1 fruit fly cellular context compared by ENCODE assay signal in the genomic region with DNA sequence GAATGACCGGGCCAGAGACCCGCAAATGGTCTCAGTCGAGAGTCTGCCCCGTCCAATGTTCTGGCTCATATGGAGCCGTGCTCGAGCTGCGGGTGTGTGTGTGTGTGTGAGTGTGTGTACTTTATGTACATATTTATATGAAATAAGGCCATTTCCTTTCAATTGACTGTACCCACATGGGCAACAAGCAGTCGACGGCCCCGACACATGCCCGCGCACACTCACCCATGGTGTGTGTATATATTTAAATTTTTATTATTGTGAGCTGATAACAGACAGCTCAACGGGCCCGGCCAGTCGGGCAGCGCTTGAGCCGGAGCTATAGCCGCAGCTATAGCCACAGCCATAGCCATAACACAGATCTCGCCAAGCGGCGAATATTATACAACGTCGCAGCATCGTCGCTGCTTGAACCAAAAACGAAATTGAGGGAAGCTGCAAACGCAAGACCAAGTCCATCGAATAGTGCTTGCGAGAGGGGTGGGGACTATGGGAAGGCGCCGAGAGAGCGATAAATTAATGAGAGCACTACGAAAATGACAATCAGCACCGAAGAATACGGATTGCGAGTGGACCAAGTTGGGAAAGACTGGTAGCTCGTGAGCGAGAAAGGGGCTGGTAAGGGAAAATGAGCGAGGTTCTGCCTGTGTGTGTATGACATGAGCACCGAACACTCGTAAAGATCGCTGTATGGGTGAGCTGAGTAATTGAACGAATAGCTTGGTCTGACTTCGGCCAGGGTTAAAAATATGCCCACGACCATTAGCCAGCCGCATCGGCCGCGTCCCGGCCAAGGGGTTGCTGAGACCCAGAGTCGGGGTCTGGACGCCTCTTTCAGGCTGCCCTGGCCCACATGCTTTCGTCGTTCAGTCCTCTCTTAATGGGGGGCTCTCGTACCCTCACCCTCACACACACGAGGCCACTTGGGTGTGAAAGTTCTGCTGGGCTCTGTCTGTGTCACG.
TF ChIP-seq lines count a peak whose summit lies in the region.

No protein-coding gene starts in this region.

TF ChIP-seq in whole organism, embryonic, 481 proteins besides CTCF, POLR2A, EP300 and RAD21 (continued from another document):
- TF ChIP-seq CG11085 (GFP tag; IDR thresholded peaks at IDR 0.05; lab: Robert Waterston, UW) (no peak), chn (GFP tag; optimal IDR thresholded peaks at IDR 0.05; lab: Kevin White, UChicago) (peak; percentile 6), tx (GFP tag; optimal IDR thresholded peaks at IDR 0.05; lab: Kevin White, UChicago) (no peak), CG13287 (GFP tag; IDR thresholded peaks at IDR 0.05; lab: Robert Waterston, UW; ENCODE audit: partially characterized antibody) (no peak), CG14965 (GFP tag; optimal IDR thresholded peaks at IDR 0.05; lab: Kevin White, UChicago; ENCODE audit: borderline replicate concordance) (no peak), bbx (GFP tag; IDR thresholded peaks at IDR 0.05; lab: Robert Waterston, UW; ENCODE audit: partially characterized antibody) (no peak), danr (GFP tag; IDR thresholded peaks at IDR 0.05; lab: Robert Waterston, UW) (no peak), CG4328 (GFP tag; optimal IDR thresholded peaks at IDR 0.05; lab: Kevin White, UChicago) (no peak), CG12104 (GFP tag; optimal IDR thresholded peaks at IDR 0.05; lab: Kevin White, UChicago) (no peak), CG11695 (GFP tag; IDR thresholded peaks at IDR 0.05; lab: Robert Waterston, UW) (no peak), jing (GFP tag; optimal IDR thresholded peaks at IDR 0.05; lab: Kevin White, UChicago) (no peak), HmgD (GFP tag; optimal IDR thresholded peaks at IDR 0.05; lab: Kevin White, UChicago) (no peak), her (GFP tag; optimal IDR thresholded peaks at IDR 0.05; lab: Kevin White, UChicago) (no peak), CG12391 (tag; optimal IDR thresholded peaks at IDR 0.05; lab: Kevin White, UChicago) (no peak), pros (GFP tag; optimal IDR thresholded peaks at IDR 0.05; lab: Kevin White, UChicago) (peak; percentile 98), CG32532 (GFP tag; IDR thresholded peaks at IDR 0.05; lab: Robert Waterston, UW) (no peak), Atf6 (GFP tag; IDR thresholded peaks at IDR 0.05; lab: Robert Waterston, UW) (no peak; the same call in 1 of the 2 replicates), CG8281 (tag; optimal IDR thresholded peaks at IDR 0.05; lab: Kevin White, UChicago) (no peak), sr (GFP tag; IDR thresholded peaks at IDR 0.05; lab: Robert Waterston, UW) (no peak), CG13894 (tag; optimal IDR thresholded peaks at IDR 0.05; lab: Kevin White, UChicago) (peak; percentile 21), CG33557 (GFP tag; optimal IDR thresholded peaks at IDR 0.05; lab: Kevin White, UChicago) (no peak), Ssrp (tag; optimal IDR thresholded peaks at IDR 0.05; lab: Kevin White, UChicago) (no peak), Dp (GFP tag; optimal IDR thresholded peaks at IDR 0.05; lab: Kevin White, UChicago) (no peak), CG1647 (GFP tag; optimal IDR thresholded peaks at IDR 0.05; lab: Kevin White, UChicago) (no peak), yki (optimal IDR thresholded peaks at IDR 0.05; lab: Kevin White, UChicago) (no peak), Blimp-1 (GFP tag; optimal IDR thresholded peaks at IDR 0.05; lab: Kevin White, UChicago) (no peak), prd (optimal IDR thresholded peaks at IDR 0.05; lab: Kevin White, UChicago) (no peak), prd (GFP tag; IDR thresholded peaks at IDR 0.05; lab: Robert Waterston, UW) (no peak), CG10431 (GFP tag; optimal IDR thresholded peaks at IDR 0.05; lab: Kevin White, UChicago) (no peak), ttk (GFP tag; IDR thresholded peaks at IDR 0.05; lab: Robert Waterston, UW) (no peak), Pdp1 (GFP tag; optimal IDR thresholded peaks at IDR 0.05; lab: Kevin White, UChicago) (peak in 1 of 2 experiments; percentile 98), Stat92E (GFP tag; optimal IDR thresholded peaks at IDR 0.05; lab: Kevin White, UChicago) (no peak), CG10366 (GFP tag; IDR thresholded peaks at IDR 0.05; lab: Robert Waterston, UW) (no peak), cad (GFP tag; optimal IDR thresholded peaks at IDR 0.05; lab: Kevin White, UChicago) (no peak), CG14050 (GFP tag; IDR thresholded peaks at IDR 0.05; lab: Robert Waterston, UW) (no peak), B-H1 (GFP tag; IDR thresholded peaks at IDR 0.05; lab: Robert Waterston, UW) (no peak), sqz (GFP tag; optimal IDR thresholded peaks at IDR 0.05; lab: Kevin White, UChicago) (no peak), eve (GFP tag; optimal IDR thresholded peaks at IDR 0.05; lab: Kevin White, UChicago) (no peak), onecut (GFP tag; IDR thresholded peaks at IDR 0.05; lab: Robert Waterston, UW) (no peak), CG31388 (GFP tag; optimal IDR thresholded peaks at IDR 0.05; lab: Kevin White, UChicago) (no peak), CG30431 (GFP tag; optimal IDR thresholded peaks at IDR 0.05; lab: Kevin White, UChicago) (no peak), NC2α (GFP tag; optimal IDR thresholded peaks at IDR 0.05; lab: Kevin White, UChicago) (no peak), CG3838 (GFP tag; optimal IDR thresholded peaks at IDR 0.05; lab: Kevin White, UChicago) (no peak), nerfin-1 (tag; optimal IDR thresholded peaks at IDR 0.05; lab: Kevin White, UChicago) (no peak), sens (GFP tag; lab: Kevin White, UChicago) (peak; percentile 72), MTF-1 (GFP tag; optimal IDR thresholded peaks at IDR 0.05; lab: Kevin White, UChicago; ENCODE audit: borderline replicate concordance) (no peak), slou (GFP tag; optimal IDR thresholded peaks at IDR 0.05; lab: Kevin White, UChicago) (no peak), h (optimal IDR thresholded peaks at IDR 0.05; lab: Kevin White, UChicago) (no peak), fru (optimal IDR thresholded peaks at IDR 0.05; lab: Kevin White, UChicago) (no peak), Ets97D (GFP tag; optimal IDR thresholded peaks at IDR 0.05; lab: Kevin White, UChicago) (no peak), Sox100B (GFP tag; optimal IDR thresholded peaks at IDR 0.05; lab: Kevin White, UChicago) (no peak), z (GFP tag; IDR thresholded peaks at IDR 0.05; lab: Robert Waterston, UW) (0 out of 3 replicates have a peak, but pooled peaks have one; percentile 11), trem (tag; optimal IDR thresholded peaks at IDR 0.05; lab: Kevin White, UChicago) (no peak), btn (GFP tag; optimal IDR thresholded peaks at IDR 0.05; lab: Kevin White, UChicago) (no peak), CG2678 (tag; optimal IDR thresholded peaks at IDR 0.05; lab: Kevin White, UChicago) (no peak), CG7963 (GFP tag; IDR thresholded peaks at IDR 0.05; lab: Robert Waterston, UW; ENCODE audit: partially characterized antibody) (no peak), CG18476 (GFP tag; optimal IDR thresholded peaks at IDR 0.05; lab: Kevin White, UChicago) (no peak), Hmr (GFP tag; optimal IDR thresholded peaks at IDR 0.05; lab: Kevin White, UChicago) (no peak), chm (GFP tag; IDR thresholded peaks at IDR 0.05; lab: Robert Waterston, UW) (0 out of 2 replicates have a peak, but pooled peaks have one; percentile 22), ftz-f1 (GFP tag; optimal IDR thresholded peaks at IDR 0.05; lab: Kevin White, UChicago) (no peak), p53 (GFP tag; optimal IDR thresholded peaks at IDR 0.05; lab: Kevin White, UChicago) (no peak), cg (GFP tag; optimal IDR thresholded peaks at IDR 0.05; lab: Kevin White, UChicago) (peak; percentile 73), grn (GFP tag; optimal IDR thresholded peaks at IDR 0.05; lab: Kevin White, UChicago) (no peak), Adf1 (GFP tag; IDR thresholded peaks at IDR 0.05; lab: Robert Waterston, UW) (peak; percentile 47; the same call in 1 of the 2 replicates), CG16815 (GFP tag; optimal IDR thresholded peaks at IDR 0.05; lab: Kevin White, UChicago) (no peak), CG6175 (GFP tag; IDR thresholded peaks at IDR 0.05; lab: Robert Waterston, UW) (no peak), sc (optimal IDR thresholded peaks at IDR 0.05; lab: Kevin White, UChicago) (no peak), sc (GFP tag; optimal IDR thresholded peaks at IDR 0.05; lab: Kevin White, UChicago) (no peak), scrt (GFP tag; optimal IDR thresholded peaks at IDR 0.05; lab: Kevin White, UChicago) (no peak), CG34422 (GFP tag; IDR thresholded peaks at IDR 0.05; lab: Robert Waterston, UW) (no peak)
